Worm (Caenorhabditis elegans) whole organism, L3 larva: ENCODE data around the gene dct-5.

Source experiments
- R02D3.7 ChIP-seq: fragments of 150-350 bp; optimal IDR thresholded peaks from 2 replicates; lab custom pipeline; 2014; ENCODE audit warnings: missing biosample characterization, missing genetic modification characterization
- aly-2 ChIP-seq: fragments of 150-350 bp; optimal IDR thresholded peaks from 2 replicates; lab custom pipeline; 2014; ENCODE audit warnings: missing biosample characterization, missing genetic modification characterization
- ceh-16 ChIP-seq: sonication (generic microtip); optimal IDR thresholded peaks from 2 replicates; lab custom pipeline; 2017; ENCODE audit warnings: missing biosample characterization, missing genetic modification characterization
- ceh-28 ChIP-seq: fragments of 150-350 bp; optimal IDR thresholded peaks from 2 replicates; lab custom pipeline; 2014; ENCODE audit warnings: missing biosample characterization, missing genetic modification reagents, missing genetic modification characterization
- ceh-82 ChIP-seq: fragments of 150-350 bp; optimal IDR thresholded peaks from 2 replicates; lab custom pipeline; 2014; ENCODE audit warnings: missing biosample characterization, missing genetic modification characterization
- daf-12 ChIP-seq: fragments of 150-350 bp; optimal IDR thresholded peaks from 2 replicates; lab custom pipeline; 2014; ENCODE audit warnings: missing biosample characterization, missing genetic modification reagents, missing genetic modification characterization
- egl-27 ChIP-seq: sonication (generic microtip); optimal IDR thresholded peaks from 4 replicates; lab custom pipeline; 2017; ENCODE audit warnings: missing biosample characterization, missing genetic modification reagents, missing genetic modification characterization
- egl-5 ChIP-seq: fragments of 150-350 bp; optimal IDR thresholded peaks from 2 replicates; lab custom pipeline; 2017; ENCODE audit warnings: missing biosample characterization, missing genetic modification reagents, missing genetic modification characterization, inconsistent platforms
- elt-1 ChIP-seq: fragments of 150-350 bp; optimal IDR thresholded peaks from 2 replicates; lab custom pipeline; 2014; ENCODE audit warnings: missing biosample characterization, missing genetic modification characterization
- elt-2 ChIP-seq: sonication (generic microtip); optimal IDR thresholded peaks from 2 replicates; lab custom pipeline; 2016; ENCODE audit warnings: missing genetic modification reagents, mild to moderate bottlenecking, missing genetic modification characterization, missing compliant biosample characterization
- elt-3 ChIP-seq, 3 experiments: fragments of 150-350 bp in 1 of 3; sonication (generic microtip) in 2 of 3; optimal IDR thresholded peaks; 2 replicates in 2 of 3; 4 replicates in 1 of 3; lab custom pipeline; 2014 to 2017; ENCODE audit warnings: missing biosample characterization in 3 of 3, missing genetic modification characterization in 3 of 3
- eor-1 ChIP-seq, 2 experiments: fragments of 150-350 bp; optimal IDR thresholded peaks; 2 replicates each; lab custom pipeline; 2014 to 2018; ENCODE audit warnings: missing biosample characterization in 2 of 2, missing genetic modification characterization in 2 of 2
- fos-1 ChIP-seq: fragments of 150-350 bp; optimal IDR thresholded peaks from 2 replicates; lab custom pipeline; 2014; ENCODE audit warnings: missing biosample characterization, missing genetic modification characterization
- hmg-11 ChIP-seq: sonication (generic microtip); optimal IDR thresholded peaks from 2 replicates; lab custom pipeline; 2016; ENCODE audit warnings: missing genetic modification characterization, missing compliant biosample characterization
- jun-1 ChIP-seq: fragments of 150-350 bp; optimal IDR thresholded peaks from 2 replicates; lab custom pipeline; 2014; ENCODE audit warnings: missing biosample characterization, missing genetic modification reagents, missing genetic modification characterization
- lin-15B ChIP-seq: fragments of 150-350 bp; optimal IDR thresholded peaks from 2 replicates; lab custom pipeline; 2014; ENCODE audit warnings: missing biosample characterization, missing genetic modification characterization
- lin-39 ChIP-seq: fragments of 150-350 bp; optimal IDR thresholded peaks from 2 replicates; lab custom pipeline; 2018; ENCODE audit warnings: missing biosample characterization, missing genetic modification reagents, missing genetic modification characterization
- mdl-1 ChIP-seq: fragments of 150-350 bp; optimal IDR thresholded peaks from 2 replicates; lab custom pipeline; 2014; ENCODE audit warnings: missing biosample characterization, missing genetic modification characterization
- mml-1 ChIP-seq: fragments of 150-350 bp; sonication (generic microtip); optimal IDR thresholded peaks from 3 replicates; lab custom pipeline; 2014; ENCODE audit warnings: missing biosample characterization, missing genetic modification characterization
- nhr-12 ChIP-seq: fragments of 150-350 bp; optimal IDR thresholded peaks from 2 replicates; lab custom pipeline; 2014; ENCODE audit warnings: missing biosample characterization, missing genetic modification characterization
- nhr-23 ChIP-seq: fragments of 150-350 bp; optimal IDR thresholded peaks from 2 replicates; lab custom pipeline; 2014; ENCODE audit warnings: missing biosample characterization, missing genetic modification reagents, missing genetic modification characterization
- nhr-237 ChIP-seq: fragments of 150-350 bp; optimal IDR thresholded peaks from 2 replicates; lab custom pipeline; 2014; ENCODE audit warnings: missing biosample characterization, missing genetic modification characterization
- nhr-25 ChIP-seq: sonication (generic microtip); optimal IDR thresholded peaks from 2 replicates; lab custom pipeline; 2017; ENCODE audit warnings: missing biosample characterization, missing genetic modification characterization
- nhr-28 ChIP-seq: fragments of 150-350 bp; optimal IDR thresholded peaks from 2 replicates; lab custom pipeline; 2014; ENCODE audit warnings: missing biosample characterization, missing genetic modification characterization
- nhr-67 ChIP-seq: fragments of 150-350 bp; optimal IDR thresholded peaks from 2 replicates; lab custom pipeline; 2014; ENCODE audit warnings: missing biosample characterization, missing genetic modification characterization
- nhr-76 ChIP-seq: fragments of 150-350 bp; sonication (generic microtip); optimal IDR thresholded peaks from 5 replicates; lab custom pipeline; 2014; ENCODE audit warnings: missing biosample characterization, missing genetic modification characterization
- pha-4 ChIP-seq: fragments of 150-350 bp; optimal IDR thresholded peaks from 2 replicates; lab custom pipeline; 2014; ENCODE audit warnings: missing biosample characterization, missing genetic modification reagents, missing genetic modification characterization
- sea-2 ChIP-seq: fragments of 150-350 bp; sonication (generic microtip); optimal IDR thresholded peaks from 4 replicates; lab custom pipeline; 2014; ENCODE audit warnings: missing biosample characterization, missing genetic modification reagents, missing genetic modification characterization
- skn-1 ChIP-seq: fragments of 150-350 bp; optimal IDR thresholded peaks from 2 replicates; lab custom pipeline; 2014; ENCODE audit warnings: missing biosample characterization, missing genetic modification characterization
- tbx-2 ChIP-seq: sonication (generic microtip); optimal IDR thresholded peaks from 2 replicates; lab custom pipeline; 2016; ENCODE audit warnings: mild to moderate bottlenecking, missing genetic modification characterization, missing compliant biosample characterization
- ztf-11 ChIP-seq: fragments of 150-350 bp; optimal IDR thresholded peaks from 2 replicates; lab custom pipeline; 2014; ENCODE audit warnings: missing biosample characterization, missing genetic modification characterization

dct-5 gene

ce11 chrII:5451278-5451677, 14.5 kb upstream of the dct-5 start:
- no peak for TF ChIP-seq nhr-76 (tag; lab: Kevin White, UChicago)
- no peak for TF ChIP-seq skn-1 (tag; lab: Kevin White, UChicago)
- no peak for TF ChIP-seq nhr-25 (tag; lab: Kevin White, UChicago)
- no peak for TF ChIP-seq ceh-16 (tag; lab: Kevin White, UChicago)
- no peak for TF ChIP-seq eor-1 (tag; optimal IDR thresholded peaks at IDR 0.05; lab: Kevin White, UChicago)
- no peak for TF ChIP-seq mdl-1
- no peak for TF ChIP-seq nhr-23 (tag; lab: Kevin White, UChicago)
- TF ChIP-seq daf-12 (tag; lab: Kevin White, UChicago): no peak
- no peak for TF ChIP-seq elt-1 (tag; lab: Kevin White, UChicago)
- no peak for TF ChIP-seq elt-3 (tag; optimal IDR thresholded peaks at IDR 0.05; lab: Kevin White, UChicago)
- no peak for TF ChIP-seq jun-1 (tag; lab: Kevin White, UChicago)
- TF ChIP-seq hmg-11 (tag; lab: Kevin White, UChicago): no peak

DNA sequence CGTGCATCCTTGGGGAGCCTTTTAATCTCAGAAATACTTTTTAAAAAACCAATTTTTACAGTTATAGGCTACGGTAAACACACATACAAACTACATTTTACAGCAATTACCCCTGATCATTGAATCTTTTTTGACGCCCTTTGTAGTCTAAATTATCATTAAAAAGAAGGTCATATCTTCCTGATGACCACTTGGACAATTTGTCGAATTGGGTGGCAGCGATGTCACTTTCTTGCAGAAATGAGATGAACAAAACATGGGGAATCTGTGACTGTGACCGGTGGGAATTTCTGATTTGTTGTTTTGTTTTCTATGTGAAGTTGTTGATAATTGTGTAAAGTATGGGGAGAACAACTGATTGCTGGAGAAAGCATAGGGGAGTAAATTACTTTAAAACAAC, 12.9 kb upstream of the dct-5 start:
- TF ChIP-seq nhr-25 (tag; lab: Kevin White, UChicago) (peak; percentile 18), ceh-28 (tag; lab: Kevin White, UChicago) (no peak)
- TF ChIP-seq, all 47 proteins: peak for 1

- TF ChIP-seq pha-4 (tag; lab: Kevin White, UChicago) (no peak), daf-12 (tag; lab: Kevin White, UChicago) (no peak), egl-5 (tag; lab: Kevin White, UChicago) (peak; percentile 84)
Measured at ce11 chrII:5449219-5449618, 12.5 kb upstream of the dct-5 start.

DNA sequence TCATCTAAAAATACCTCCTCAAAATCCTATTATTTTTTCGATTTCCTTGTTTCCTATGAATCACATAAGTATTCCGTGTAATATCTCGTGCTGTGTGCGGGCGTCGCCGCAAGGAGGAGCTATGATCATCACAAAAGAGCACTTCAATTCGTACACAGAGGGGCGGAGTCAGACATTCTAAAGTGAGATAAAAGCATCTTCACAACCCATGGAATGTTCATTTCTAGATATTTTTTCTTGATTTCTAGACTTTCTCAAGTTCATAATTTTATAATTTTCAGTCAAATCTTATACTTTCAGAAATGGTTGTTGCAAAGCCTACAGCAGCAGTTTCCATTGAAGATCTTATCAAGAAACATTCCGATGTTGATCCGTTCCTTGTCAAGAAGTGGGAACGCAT, 10.6 kb upstream of the dct-5 start, which contains the start of gene cex-1:
Gene cex-1 (plus strand): TSS at position 301 of the 400 bp plus-strand sequence.
- TF ChIP-seq ztf-11: no peak
- no peak for TF ChIP-seq fos-1
- TF ChIP-seq tbx-2 (tag; lab: Kevin White, UChicago): no peak
- no peak for TF ChIP-seq nhr-67 (tag; lab: Kevin White, UChicago)
- no peak for TF ChIP-seq elt-2
- TF ChIP-seq nhr-28 (tag; lab: Kevin White, UChicago): no peak
- no peak for TF ChIP-seq nhr-76 (tag; lab: Kevin White, UChicago)
- no peak for TF ChIP-seq egl-5 (tag; lab: Kevin White, UChicago)
- no peak for TF ChIP-seq aly-2 (tag; lab: Kevin White, UChicago)
- no peak for TF ChIP-seq egl-27 (tag; lab: Kevin White, UChicago)
- TF ChIP-seq jun-1 (tag; lab: Kevin White, UChicago): no peak

ce11 chrII:5446506-5446905, 9.8 kb upstream of the dct-5 start, which contains the start of gene nmr-1:
TSS of gene nmr-1 (minus strand) at chrII:5446606.
- TF ChIP-seq eor-1 (tag; optimal IDR thresholded peaks at IDR 0.05; lab: Kevin White, UChicago) (no peak), nhr-67 (tag; lab: Kevin White, UChicago) (no peak), nhr-12 (tag; lab: Kevin White, UChicago) (no peak), egl-27 (tag; lab: Kevin White, UChicago) (no peak), mml-1 (tag; lab: Kevin White, UChicago) (no peak), nhr-237 (no peak), lin-15B (tag; lab: Kevin White, UChicago) (no peak), ceh-82 (tag; lab: Kevin White, UChicago) (no peak), ceh-28 (tag; lab: Kevin White, UChicago) (no peak), ztf-11 (no peak), sea-2 (GFP tag; lab: Kevin White, UChicago) (no peak), lin-39 (no peak), jun-1 (tag; lab: Kevin White, UChicago) (no peak), egl-5 (tag; lab: Kevin White, UChicago) (no peak), elt-2 (no peak), daf-12 (tag; lab: Kevin White, UChicago) (no peak)
- TF ChIP-seq, all 47 proteins: peak for 0

DNA sequence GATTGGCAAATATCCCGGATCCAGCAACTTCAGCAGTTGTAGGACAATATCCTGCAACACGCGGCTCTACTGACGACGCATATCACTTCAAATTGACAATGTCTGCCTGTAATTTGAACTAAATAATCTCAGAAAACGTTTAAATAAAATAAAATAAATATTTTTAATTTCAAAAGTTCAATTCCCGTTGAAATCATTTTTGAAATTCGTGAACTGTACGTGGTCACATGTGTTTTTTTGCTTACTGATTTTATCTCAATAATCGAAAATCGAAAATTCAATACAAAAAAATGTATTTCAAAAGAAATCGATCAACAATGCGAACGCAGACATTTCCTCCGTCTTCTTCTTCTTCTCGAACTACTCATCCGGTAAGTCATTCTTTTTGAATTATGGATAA, 853 bp upstream of the dct-5 start, which contains the start of gene F07F6.1:
Gene F07F6.1 (plus strand): TSS at position 301 of the 400 bp plus-strand sequence.
- TF ChIP-seq nhr-67 (tag; lab: Kevin White, UChicago) (no peak), nhr-28 (tag; lab: Kevin White, UChicago) (no peak), R02D3.7 (tag; lab: Kevin White, UChicago) (no peak), nhr-12 (tag; lab: Kevin White, UChicago) (no peak), nhr-237 (no peak), skn-1 (tag; lab: Kevin White, UChicago) (no peak), mdl-1 (no peak), egl-5 (tag; lab: Kevin White, UChicago) (no peak), lin-39 (no peak), pha-4 (tag; lab: Kevin White, UChicago) (no peak), sea-2 (GFP tag; lab: Kevin White, UChicago) (no peak), nhr-76 (tag; lab: Kevin White, UChicago) (no peak), ceh-82 (tag; lab: Kevin White, UChicago) (no peak), eor-1 (tag; optimal IDR thresholded peaks at IDR 0.05; lab: Kevin White, UChicago) (no peak)
